Fruit fly (Drosophila melanogaster): ENCODE measurements around the gene CG9192.
A peak's percentile ranks its signal among the peaks of the same experiment; 100 is the strongest.

The CG9192 gene

DNA sequence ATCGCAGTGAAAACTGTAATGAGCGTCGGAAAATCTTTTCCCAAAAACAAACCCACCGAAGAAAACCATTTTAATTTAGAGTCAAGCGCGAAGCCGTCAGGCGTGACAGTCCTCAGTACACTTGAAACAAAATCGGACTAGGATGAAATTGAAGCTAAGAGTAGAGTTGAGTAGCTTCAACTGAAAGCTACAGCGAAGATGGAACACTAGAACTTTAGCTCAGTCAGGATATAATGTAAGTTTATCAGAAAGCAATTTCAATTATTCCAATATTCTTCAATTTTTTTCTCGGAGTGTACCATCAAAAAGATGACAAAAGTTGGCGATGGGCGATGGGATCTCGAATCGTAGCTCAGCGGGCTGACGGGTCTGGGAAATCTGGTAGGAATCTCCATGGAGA, 21.7 kb downstream of the CG9192 start (continued):
- TF ChIP-seq CG1621 (tag; optimal IDR thresholded peaks at IDR 0.05), result no peak
- TF ChIP-seq CG6276 (GFP tag; optimal IDR thresholded peaks at IDR 0.05), result peak; percentile 26
- TF ChIP-seq Blimp-1 (GFP tag; optimal IDR thresholded peaks at IDR 0.05), result no peak
- no peak for TF ChIP-seq dsx (GFP tag; optimal IDR thresholded peaks at IDR 0.05; ENCODE audit: poor library complexity, severe bottlenecking)
- no peak for TF ChIP-seq Sox15 (GFP tag; optimal IDR thresholded peaks at IDR 0.05)
- TF ChIP-seq CG34406 (GFP tag; optimal IDR thresholded peaks at IDR 0.05), result no peak
- TF ChIP-seq vri (GFP tag; optimal IDR thresholded peaks at IDR 0.05), result no peak
- no peak for TF ChIP-seq CG7368 (GFP tag; optimal IDR thresholded peaks at IDR 0.05)
- TF ChIP-seq Hr39 (GFP tag; optimal IDR thresholded peaks at IDR 0.05), result no peak
- TF ChIP-seq salr (GFP tag; optimal IDR thresholded peaks at IDR 0.05), result no peak
- peak; percentile 68 for TF ChIP-seq Hr4 (GFP tag; optimal IDR thresholded peaks at IDR 0.05)
- TF ChIP-seq CG32006 (GFP tag; optimal IDR thresholded peaks at IDR 0.05), result peak; percentile 72
- TF ChIP-seq Eip78C (GFP tag), result peak; percentile 6
- TF ChIP-seq fkh (GFP tag; optimal IDR thresholded peaks at IDR 0.05), result no peak
- TF ChIP-seq CG8119 (GFP tag; IDR thresholded peaks at IDR 0.05), result peak; percentile 54; the same call in 2 of the 3 replicates
- no peak for TF ChIP-seq fd59A (GFP tag; optimal IDR thresholded peaks at IDR 0.05)
- no peak for TF ChIP-seq Smox (GFP tag; optimal IDR thresholded peaks at IDR 0.05)
- TF ChIP-seq CG3919 (GFP tag; optimal IDR thresholded peaks at IDR 0.05), result no peak
- no peak for TF ChIP-seq fd85E (GFP tag; optimal IDR thresholded peaks at IDR 0.05)
- TF ChIP-seq eg (GFP tag; IDR thresholded peaks at IDR 0.05), result peak; percentile 62

DNA sequence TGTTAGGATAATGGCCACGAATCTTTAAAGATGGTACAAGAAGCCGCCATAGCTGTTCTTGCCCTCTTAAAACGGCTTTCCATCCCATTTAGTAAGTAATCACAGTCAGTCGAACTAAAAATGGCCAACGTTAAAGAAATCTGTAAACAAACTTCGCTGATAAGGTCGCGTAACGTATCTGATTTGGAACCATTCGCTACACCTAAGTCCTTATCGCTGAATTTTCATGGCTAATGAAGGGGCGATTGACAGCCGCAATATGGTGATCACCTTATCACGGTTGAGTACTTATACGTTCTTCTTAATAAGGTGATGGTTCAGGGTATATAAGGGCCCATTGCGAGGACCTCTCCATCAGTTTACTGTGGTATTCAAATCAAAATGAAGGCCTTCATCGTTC, 25.5 kb downstream of the CG9192 start, which contains the start of gene LysE:
TSS of gene LysE (plus strand) at position 257 of the 400 bp plus-strand sequence.
- TF ChIP-seq svp (GFP tag), result peak; percentile 57
- no peak for TF ChIP-seq fkh (GFP tag; optimal IDR thresholded peaks at IDR 0.05)

- TF ChIP-seq CG1621 (tag; optimal IDR thresholded peaks at IDR 0.05) (no peak), Eip75B (GFP tag; optimal IDR thresholded peaks at IDR 0.05) (no peak), CG11902 (GFP tag; optimal IDR thresholded peaks at IDR 0.05) (no peak), Eip93F (GFP tag; optimal IDR thresholded peaks at IDR 0.05) (no peak), CG8119 (GFP tag; IDR thresholded peaks at IDR 0.05) (no peak)
Observed at dm6 chr3L:1212113-1212512, 26.0 kb downstream of the CG9192 start.

DNA sequence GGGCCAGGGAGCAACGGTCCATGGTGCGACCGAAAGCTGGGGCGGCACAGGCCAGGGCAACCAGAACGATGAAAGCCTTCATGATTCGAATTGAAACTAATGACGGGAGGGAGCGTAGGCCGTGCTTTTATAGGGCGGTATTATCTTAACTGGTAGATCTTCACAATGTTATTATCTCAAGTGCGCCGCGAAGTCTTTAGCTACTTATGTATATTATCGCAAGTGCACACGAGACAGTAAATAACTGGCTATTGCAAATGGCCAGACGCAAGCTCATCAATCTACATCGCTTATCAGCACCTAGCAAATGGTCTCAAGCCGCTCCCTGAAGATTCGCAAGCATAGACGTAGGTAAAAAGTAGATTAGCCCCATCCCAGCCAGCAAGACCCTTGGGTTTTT, 27.0 kb downstream of the CG9192 start, which contains the start of gene LysD:
TSS of gene LysD (minus strand) at position 101 of the 400 bp plus-strand sequence.
- TF ChIP-seq Hr4 (GFP tag; optimal IDR thresholded peaks at IDR 0.05) (no peak), CG6792 (GFP tag; optimal IDR thresholded peaks at IDR 0.05) (no peak), CG11294 (GFP tag; IDR thresholded peaks at IDR 0.05) (no peak), CG16779 (tag; optimal IDR thresholded peaks at IDR 0.05) (no peak), Ets21C (GFP tag; optimal IDR thresholded peaks at IDR 0.05) (no peak), fd59A (GFP tag; optimal IDR thresholded peaks at IDR 0.05) (no peak), CG8119 (GFP tag; IDR thresholded peaks at IDR 0.05) (no peak), Hr39 (GFP tag; optimal IDR thresholded peaks at IDR 0.05) (no peak), CG10631 (GFP tag; optimal IDR thresholded peaks at IDR 0.05) (no peak), net (GFP tag; optimal IDR thresholded peaks at IDR 0.05) (no peak), Ets96B (tag; optimal IDR thresholded peaks at IDR 0.05) (no peak), cyc (GFP tag; optimal IDR thresholded peaks at IDR 0.05) (no peak), Eip75B (GFP tag; optimal IDR thresholded peaks at IDR 0.05) (no peak), OdsH (GFP tag; optimal IDR thresholded peaks at IDR 0.05) (no peak)

DNA sequence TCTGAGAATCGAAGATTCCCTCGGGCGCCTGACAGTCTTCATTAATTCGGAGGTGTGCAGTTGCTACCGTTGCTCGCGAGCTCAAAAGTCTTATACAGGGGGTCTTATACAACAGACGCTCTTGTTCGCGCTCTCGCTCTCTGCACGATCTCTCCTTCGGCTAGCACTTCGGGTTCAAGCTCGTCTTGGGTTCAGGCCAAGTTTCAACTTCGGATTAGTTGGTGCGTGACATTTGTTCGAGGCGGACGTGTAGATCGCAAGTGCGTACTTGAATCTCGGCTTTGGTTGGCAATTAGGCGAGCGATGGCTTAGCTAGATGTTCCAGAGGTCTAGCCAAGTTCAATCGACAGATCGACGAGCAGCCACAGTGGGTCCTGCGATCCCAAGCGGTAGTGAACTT, 29.9 kb downstream of the CG9192 start:
- TF ChIP-seq OdsH (GFP tag; optimal IDR thresholded peaks at IDR 0.05) (no peak), CG7368 (GFP tag; optimal IDR thresholded peaks at IDR 0.05) (no peak), Eip78C (GFP tag) (peak; percentile 63), net (GFP tag; optimal IDR thresholded peaks at IDR 0.05) (peak; percentile 4), dsx (GFP tag; optimal IDR thresholded peaks at IDR 0.05; ENCODE audit: poor library complexity, severe bottlenecking) (no peak), CG8119 (GFP tag; IDR thresholded peaks at IDR 0.05) (peak; percentile 28; the same call in 1 of the 3 replicates), CG10631 (GFP tag; optimal IDR thresholded peaks at IDR 0.05) (no peak), eg (GFP tag; IDR thresholded peaks at IDR 0.05) (0 out of 3 replicates have a peak, but pooled peaks have one; percentile 43), svp (GFP tag) (peak; percentile 57), CG3032 (tag; optimal IDR thresholded peaks at IDR 0.05) (no peak), dac (GFP tag; optimal IDR thresholded peaks at IDR 0.05) (no peak), Smox (GFP tag; optimal IDR thresholded peaks at IDR 0.05) (no peak), Lpt (GFP tag; optimal IDR thresholded peaks at IDR 0.05) (peak; percentile 23), ss (GFP tag; optimal IDR thresholded peaks at IDR 0.05) (peak in 1 of 2 experiments; percentile 26)

All from whole organism, prepupa.